Worm (Caenorhabditis elegans) whole organism, young adult: ENCODE data around the gene srx-33.

Experiments used
- B0019.2 ChIP-seq: fragments of 200-800 bp; sonication (Bioruptor generic); conservative IDR thresholded peaks from 2 replicates; pipeline ENCODE4 v1.3.6; 2022; ENCODE audit warnings: missing genetic modification reagents, missing genetic modification characterization, missing compliant biosample characterization
- Y56A3A.18 ChIP-seq: fragments of 200-800 bp; sonication (Bioruptor generic); IDR thresholded peaks from 2 replicates; pipeline ENCODE4 v1.3.6; 2022; ENCODE audit warnings: missing genetic modification reagents, missing genetic modification characterization, missing compliant biosample characterization
- Y79H2A.3 ChIP-seq: fragments of 200-800 bp; sonication (Bioruptor generic); conservative IDR thresholded peaks from 2 replicates; pipeline ENCODE4 v1.3.6; 2022; ENCODE audit warnings: missing genetic modification reagents, missing genetic modification characterization, missing compliant biosample characterization
- bed-2 ChIP-seq: fragments of 200-800 bp; sonication (Bioruptor generic); IDR thresholded peaks from 2 replicates; pipeline ENCODE4 v1.3.6; 2022; ENCODE audit warnings: missing genetic modification reagents, missing genetic modification characterization, missing compliant biosample characterization
- ceh-27 ChIP-seq: fragments of 200-800 bp; sonication (Bioruptor generic); optimal IDR thresholded peaks from 2 replicates; lab custom pipeline; 2018; ENCODE audit warnings: mild to moderate bottlenecking, missing genetic modification characterization, moderate library complexity, missing compliant biosample characterization
- egl-44 ChIP-seq: fragments of 200-800 bp; sonication (Bioruptor generic); IDR thresholded peaks from 2 replicates; pipeline ENCODE4 v1.3.6; 2022; ENCODE audit warnings: missing genetic modification reagents, missing genetic modification characterization, missing compliant biosample characterization
- mel-28 ChIP-seq: sonication (generic microtip); optimal IDR thresholded peaks from 2 replicates; lab custom pipeline; 2016; ENCODE audit warnings: borderline replicate concordance, mild to moderate bottlenecking, missing genetic modification characterization, missing compliant biosample characterization
- nfya-2 ChIP-seq: fragments of 200-800 bp; sonication (Bioruptor generic); IDR thresholded peaks from 2 replicates; pipeline ENCODE4 v1.3.6; 2022; ENCODE audit warnings: missing genetic modification reagents, missing genetic modification characterization, missing compliant biosample characterization
- pbrm-1 ChIP-seq: fragments of 200-800 bp; sonication (Bioruptor generic); IDR thresholded peaks from 2 replicates; pipeline ENCODE4 v1.3.6; 2022; ENCODE audit warnings: missing genetic modification reagents, missing genetic modification characterization, missing compliant biosample characterization
- snpc-4 ChIP-seq, 5 experiments: fragments of 150-350 bp in 1 of 5; sonication (generic microtip) in 4 of 5; optimal IDR thresholded peaks; 2 replicates each; lab custom pipeline; 2014 to 2018; ENCODE audit warnings: missing genetic modification characterization in 5 of 5, missing biosample characterization in 3 of 5, antibody characterized with exemption in 2 of 5, mild to moderate bottlenecking in 2 of 5, missing compliant biosample characterization in 2 of 5, missing genotype in 2 of 5, moderate library complexity in 2 of 5, missing genetic modification reagents in 1 of 5
- somi-1 ChIP-seq: fragments of 200-800 bp; sonication (Bioruptor generic); optimal IDR thresholded peaks from 2 replicates; lab custom pipeline; 2018; ENCODE audit warnings: mild to moderate bottlenecking, missing genetic modification characterization, missing compliant biosample characterization
- unc-130 ChIP-seq: sonication (generic microtip); optimal IDR thresholded peaks from 2 replicates; lab custom pipeline; 2016; ENCODE audit warnings: missing genetic modification reagents, missing genetic modification characterization, missing compliant biosample characterization
- unc-62 ChIP-seq: fragments of 150-350 bp; optimal IDR thresholded peaks from 2 replicates; lab custom pipeline; 2014; ENCODE audit warnings: missing biosample characterization, missing genetic modification reagents, missing genetic modification characterization
- xnd-1 ChIP-seq: sonication (generic microtip); optimal IDR thresholded peaks from 2 replicates; lab custom pipeline; 2016; ENCODE audit warnings: missing genotype, missing genetic modification reagents, missing genetic modification characterization, missing compliant biosample characterization

ce11 chrV:7159391-7159790, 40.7 kb upstream of the srx-33 start, which contains the start of gene str-204:
- TF ChIP-seq xnd-1 (tag; lab: Kevin White, UChicago) (no peak), ceh-27 (GFP tag; lab: Kevin White, UChicago) (no peak), pbrm-1 (no peak), mel-28 (no peak), Y79H2A.3 (GFP tag; lab: Robert Waterston, UW) (no peak), snpc-4 (GFP tag; optimal IDR thresholded peaks at IDR 0.05; lab: Kevin White, UChicago) (no peak), snpc-4 (tag; optimal IDR thresholded peaks at IDR 0.05; lab: Kevin White, UChicago) (no peak), egl-44 (GFP tag; lab: Robert Waterston, UW) (no peak), bed-2 (GFP tag; lab: Robert Waterston, UW) (no peak), unc-62 (no peak), nfya-2 (GFP tag; lab: Robert Waterston, UW) (no peak), Y56A3A.18 (GFP tag; lab: Robert Waterston, UW) (no peak), B0019.2 (GFP tag; lab: Robert Waterston, UW) (no peak), somi-1 (GFP tag; lab: Kevin White, UChicago) (no peak), unc-130 (GFP tag; lab: Kevin White, UChicago) (no peak)
